Fruit fly (Drosophila melanogaster) whole organism, pupa: Measurements from ENCODE around the gene CG10560.

Experiments
- CG10348 ChIP-seq: fragments of 200-800 bp; sonication (Bioruptor generic); IDR thresholded peaks from 2 replicates; pipeline ENCODE4 v1.3.6; 2022; ENCODE audit warnings: missing biosample characterization, missing genetic modification characterization
- CG12605 ChIP-seq: fragments of 200-800 bp; sonication (Bioruptor generic); IDR thresholded peaks from 2 replicates; pipeline ENCODE4 v1.3.6; 2022; ENCODE audit warnings: missing biosample characterization, missing genetic modification characterization
- CG13204 ChIP-seq: fragments of 200-800 bp; sonication (Bioruptor generic); optimal IDR thresholded peaks from 2 replicates; lab custom pipeline; 2018; ENCODE audit warnings: missing biosample characterization, mild to moderate bottlenecking, missing genetic modification characterization, moderate library complexity
- CG14655 ChIP-seq: fragments of 200-800 bp; sonication (Bioruptor generic); optimal IDR thresholded peaks from 3 replicates; lab custom pipeline; 2017; ENCODE audit warnings: mild to moderate bottlenecking, missing biosample characterization, missing genetic modification reagents, missing genetic modification characterization
- CG15710 ChIP-seq: fragments of 200-800 bp; sonication (Bioruptor generic); optimal IDR thresholded peaks from 2 replicates; lab custom pipeline; 2018; ENCODE audit warnings: missing biosample characterization, mild to moderate bottlenecking, missing genetic modification characterization, moderate library complexity
- CG17806 ChIP-seq: fragments of 200-800 bp; sonication (Bioruptor generic); optimal IDR thresholded peaks from 2 replicates; lab custom pipeline; 2018; ENCODE audit warnings: missing biosample characterization, mild to moderate bottlenecking, missing genetic modification characterization, moderate library complexity
- CG32121 ChIP-seq: fragments of 200-800 bp; sonication (Bioruptor generic); IDR thresholded peaks from 2 replicates; pipeline ENCODE4 v1.3.6; 2022; ENCODE audit warnings: missing biosample characterization, missing genetic modification characterization
- CG34367 ChIP-seq: fragments of 200-800 bp; sonication (Bioruptor generic); optimal IDR thresholded peaks from 2 replicates; lab custom pipeline; 2018; ENCODE audit warnings: missing biosample characterization, mild to moderate bottlenecking, missing genetic modification characterization
- CG4496 ChIP-seq: fragments of 200-800 bp; sonication (Bioruptor generic); IDR thresholded peaks from 3 replicates; pipeline ENCODE4 v1.3.6; 2022; ENCODE audit warnings: missing biosample characterization, missing genetic modification characterization
- CG8159 ChIP-seq: fragments of 200-800 bp; sonication (Bioruptor generic); optimal IDR thresholded peaks from 3 replicates; lab custom pipeline; 2018; ENCODE audit warnings: missing biosample characterization, mild to moderate bottlenecking, missing genetic modification characterization, moderate library complexity
- CG8301 ChIP-seq: fragments of 200-800 bp; sonication (Bioruptor generic); optimal IDR thresholded peaks from 2 replicates; lab custom pipeline; 2018; ENCODE audit warnings: missing biosample characterization, mild to moderate bottlenecking, missing genetic modification characterization
- CG9948 ChIP-seq: fragments of 200-800 bp; sonication (Bioruptor generic); optimal IDR thresholded peaks from 2 replicates; lab custom pipeline; 2018; ENCODE audit warnings: missing biosample characterization, mild to moderate bottlenecking, missing genetic modification characterization, moderate library complexity
- D1 ChIP-seq: fragments of 200-800 bp; sonication (Bioruptor generic); optimal IDR thresholded peaks from 2 replicates; lab custom pipeline; 2018; ENCODE audit warnings: missing biosample characterization, mild to moderate bottlenecking, missing genetic modification characterization, moderate library complexity
- EcR ChIP-seq: fragments of 200-800 bp; sonication (Bioruptor generic); optimal IDR thresholded peaks from 3 replicates; lab custom pipeline; 2019; ENCODE audit warnings: missing biosample characterization, missing genetic modification characterization, mild to moderate bottlenecking, moderate library complexity, missing genetic modification reagents
- Ets98B ChIP-seq: fragments of 200-800 bp; sonication (Bioruptor generic); IDR thresholded peaks from 2 replicates; pipeline ENCODE4 v1.3.6; 2022; ENCODE audit warnings: missing biosample characterization, missing genetic modification characterization
- Pif1A ChIP-seq: fragments of 200-800 bp; sonication (Bioruptor generic); optimal IDR thresholded peaks from 3 replicates; lab custom pipeline; 2016; ENCODE audit warnings: missing biosample characterization, missing genetic modification characterization
- Pif1B ChIP-seq: fragments of 200-800 bp; sonication (Bioruptor generic); optimal IDR thresholded peaks from 3 replicates; lab custom pipeline; 2016; ENCODE audit warnings: missing biosample characterization, missing genetic modification characterization
- Snoo ChIP-seq: fragments of 200-800 bp; sonication (Bioruptor generic); optimal IDR thresholded peaks from 3 replicates; lab custom pipeline; 2017; ENCODE audit warnings: missing biosample characterization, mild to moderate bottlenecking, missing genetic modification characterization, inconsistent platforms
- fd96Ca ChIP-seq: fragments of 200-800 bp; sonication (Bioruptor generic); IDR thresholded peaks from 3 replicates; pipeline ENCODE4 v1.3.6; 2022; ENCODE audit warnings: missing biosample characterization, missing genetic modification characterization
- gl ChIP-seq: fragments of 200-800 bp; sonication (Bioruptor generic); optimal IDR thresholded peaks from 2 replicates; lab custom pipeline; 2018; ENCODE audit warnings: missing biosample characterization, mild to moderate bottlenecking, missing genetic modification characterization
- rn ChIP-seq: fragments of 200-800 bp; sonication (Bioruptor generic); IDR thresholded peaks from 2 replicates; pipeline ENCODE4 v1.3.6; 2022; ENCODE audit warnings: missing biosample characterization, missing genetic modification characterization

Gene CG10560

DNA sequence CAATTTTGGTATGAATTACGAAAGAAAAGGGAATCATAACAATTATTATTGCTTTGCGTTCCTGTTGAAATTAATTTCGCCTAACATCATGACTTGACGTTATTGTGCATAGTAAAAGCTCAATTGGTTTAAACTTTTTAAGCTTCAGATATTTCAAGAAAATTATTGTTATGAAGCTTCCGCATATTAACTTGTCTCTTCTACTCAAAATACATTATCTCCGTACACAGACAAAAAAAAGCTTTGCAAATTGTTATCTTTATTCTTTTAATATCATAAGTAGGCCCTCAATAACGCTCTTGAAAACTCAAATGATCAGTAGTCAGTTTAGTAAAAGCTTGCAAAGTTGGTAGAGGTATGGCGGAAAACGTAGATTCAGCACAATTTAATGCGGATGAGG, 32.8 kb downstream of the CG10560 start, which contains the start of gene CG13658:
Gene CG13658 (plus strand): TSS at position 347 of the 400 bp plus-strand sequence.
- TF ChIP-seq Pif1B (GFP tag; lab: Kevin White, UChicago) (no peak), Ets98B (no peak), EcR (GFP tag; lab: Kevin White, UChicago) (no peak), CG17806 (tag; lab: Kevin White, UChicago) (no peak), rn (no peak), CG34367 (tag; lab: Kevin White, UChicago) (no peak), CG10348 (GFP tag; lab: Robert Waterston, UW) (no peak), CG9948 (tag; lab: Kevin White, UChicago) (no peak), gl (tag; lab: Kevin White, UChicago) (no peak), CG8159 (tag; lab: Kevin White, UChicago) (no peak)

DNA sequence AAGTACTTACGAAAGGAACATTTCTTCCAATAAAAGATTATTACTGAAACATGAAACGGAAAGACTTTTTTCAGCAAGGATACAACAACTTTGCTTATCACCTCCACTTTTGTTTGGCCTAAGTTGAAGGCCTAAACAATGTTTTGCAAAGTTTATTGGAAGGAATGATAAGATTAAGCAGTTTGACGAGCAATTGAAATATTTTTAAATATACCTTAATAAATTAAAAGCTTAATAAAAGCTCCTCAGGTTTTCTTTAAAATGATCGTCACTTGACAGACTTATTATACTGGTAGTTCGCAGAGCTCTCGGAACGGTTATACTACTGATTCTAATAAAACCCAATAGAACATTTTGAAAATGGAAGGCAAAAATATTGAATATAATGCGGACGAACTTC, 34.7 kb downstream of the CG10560 start, which contains the start of gene CG31104:
Gene CG31104 (plus strand): TSS at position 301 of the 400 bp plus-strand sequence.
- TF ChIP-seq CG4496 (GFP tag; lab: Robert Waterston, UW), result no peak

DNA sequence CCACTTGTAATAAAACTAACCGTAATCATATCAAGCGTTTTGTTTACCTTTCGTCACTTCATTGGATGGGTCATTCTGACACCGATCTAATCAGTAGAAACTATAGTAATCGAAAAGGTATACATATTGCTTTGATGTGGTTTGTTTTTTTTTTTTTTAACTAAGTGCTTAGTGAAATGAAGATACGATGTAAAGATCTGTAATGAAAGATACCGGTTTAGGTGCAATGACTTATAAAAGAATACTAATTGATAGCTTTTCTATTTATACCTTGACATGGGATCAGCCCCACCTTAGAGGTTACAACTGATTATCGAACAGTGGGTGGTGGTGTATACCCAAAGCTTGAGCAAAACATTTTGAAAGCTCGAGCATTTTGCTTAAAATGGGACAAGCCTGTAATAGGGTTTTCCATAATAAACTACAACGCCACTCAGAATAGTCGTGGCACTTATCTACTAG, 36.7 kb downstream of the CG10560 start, which contains the start of gene CG31300:
Gene CG31300 (plus strand): TSS at position 412 of the 462 bp plus-strand sequence.
- TF ChIP-seq fd96Ca (GFP tag; lab: Robert Waterston, UW) (no peak), EcR (GFP tag; lab: Kevin White, UChicago) (no peak), Ets98B (no peak)
- TF ChIP-seq, all 21 proteins: peak for 0

DNA sequence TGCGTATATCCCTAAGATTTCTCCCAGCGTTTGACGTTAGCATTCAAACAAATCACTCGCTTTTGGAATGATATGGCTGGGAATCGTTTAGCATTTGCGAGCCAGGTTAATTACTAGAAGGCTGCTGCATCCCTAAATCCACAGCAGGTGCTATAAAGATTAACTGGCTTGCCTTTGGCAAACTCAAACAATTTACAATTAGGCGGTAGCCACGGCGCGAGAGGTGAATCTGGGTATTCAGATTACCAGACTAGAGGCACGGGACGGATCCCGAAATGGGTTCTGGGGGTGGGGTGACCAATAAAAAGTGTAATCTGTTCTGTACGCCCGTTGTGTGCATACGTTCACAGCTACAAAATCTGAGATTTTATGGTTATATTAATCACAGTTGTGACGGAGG, 38.7 kb downstream of the CG10560 start, which contains the start of gene CG11892:
Gene CG11892 (plus strand): TSS at position 384 of the 400 bp plus-strand sequence.
- TF ChIP-seq gl (tag; lab: Kevin White, UChicago), result no peak
- TF ChIP-seq CG32121 (GFP tag; lab: Robert Waterston, UW), result no peak
- no peak for TF ChIP-seq CG34367 (tag; lab: Kevin White, UChicago)
- TF ChIP-seq Pif1B (GFP tag; lab: Kevin White, UChicago), result no peak
- no peak for TF ChIP-seq CG8301 (tag; lab: Kevin White, UChicago)
- no peak for TF ChIP-seq EcR (GFP tag; lab: Kevin White, UChicago)
- TF ChIP-seq CG4496 (GFP tag; lab: Robert Waterston, UW), result no peak
- TF ChIP-seq D1 (tag; lab: Kevin White, UChicago), result no peak
- TF ChIP-seq fd96Ca (GFP tag; lab: Robert Waterston, UW), result no peak
- TF ChIP-seq Pif1A, result no peak
- no peak for TF ChIP-seq CG9948 (tag; lab: Kevin White, UChicago)
- no peak for TF ChIP-seq CG12605 (GFP tag; lab: Robert Waterston, UW)
- no peak for TF ChIP-seq CG15710 (tag; lab: Kevin White, UChicago)
- TF ChIP-seq CG10348 (GFP tag; lab: Robert Waterston, UW), result no peak
- TF ChIP-seq CG13204 (GFP tag; lab: Kevin White, UChicago), result no peak
- no peak for TF ChIP-seq rn

DNA sequence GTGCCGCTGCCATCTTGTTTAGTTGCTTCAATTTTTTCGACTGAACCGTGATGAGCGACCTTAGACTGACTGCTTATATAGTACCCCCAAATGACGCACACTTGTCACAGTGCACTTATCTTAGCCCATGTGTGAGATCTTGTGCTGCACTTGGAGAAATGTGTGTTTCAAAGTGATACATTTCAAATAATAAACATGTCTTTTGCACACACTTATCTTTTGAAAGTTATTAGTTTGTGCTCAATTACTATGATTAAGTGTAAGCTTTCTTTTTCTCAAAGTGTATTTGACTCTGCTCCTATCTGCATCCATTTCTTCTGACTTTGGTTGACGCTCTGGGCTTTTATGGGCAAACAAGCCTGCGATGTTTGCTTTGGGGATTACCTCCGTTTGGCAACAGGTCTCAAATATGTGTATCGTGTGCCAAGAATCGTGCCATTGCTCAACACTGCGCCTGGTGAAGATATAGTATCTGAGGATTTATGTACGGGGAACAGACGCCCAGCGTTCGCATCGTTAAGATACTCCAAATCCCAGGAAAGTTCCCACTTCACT, 40.0 kb downstream of the CG10560 start, which contains the start of gene CG10514:
Gene CG10514 (minus strand): TSS at position 51 of the 555 bp plus-strand sequence.
- no peak for TF ChIP-seq D1 (tag; lab: Kevin White, UChicago)
- peak; percentile 6 for TF ChIP-seq Pif1A

DNA sequence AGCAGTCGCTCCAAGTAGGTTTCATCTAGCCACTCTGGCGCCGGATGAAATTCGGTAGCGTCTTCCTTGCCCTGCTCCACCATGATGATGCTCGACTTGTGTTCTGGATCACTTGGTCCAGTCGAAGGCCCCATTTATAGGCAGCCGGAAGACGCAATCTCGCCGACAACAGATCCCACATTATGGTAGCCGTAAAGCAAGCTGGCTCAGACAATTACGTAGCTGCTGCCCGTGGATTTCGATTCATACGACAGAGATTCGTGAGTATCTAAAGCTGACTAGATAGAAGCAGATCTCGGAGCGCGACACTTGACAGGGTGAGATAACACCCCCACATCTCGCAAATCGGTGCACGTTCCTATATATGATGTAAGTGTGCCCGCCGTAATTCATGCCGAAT, 42.8 kb downstream of the CG10560 start, which contains the start of gene CG10513:
Gene CG10513 (minus strand): TSS at position 101 of the 400 bp plus-strand sequence.
- TF ChIP-seq CG13204 (GFP tag; lab: Kevin White, UChicago) (no peak), Snoo (tag; lab: Kevin White, UChicago) (no peak), CG8301 (tag; lab: Kevin White, UChicago) (no peak), CG15710 (tag; lab: Kevin White, UChicago) (no peak), CG14655 (GFP tag; lab: Kevin White, UChicago) (no peak), Ets98B (no peak), gl (tag; lab: Kevin White, UChicago) (no peak), CG9948 (tag; lab: Kevin White, UChicago) (no peak), fd96Ca (GFP tag; lab: Robert Waterston, UW) (no peak), CG10348 (GFP tag; lab: Robert Waterston, UW) (no peak), EcR (GFP tag; lab: Kevin White, UChicago) (no peak), CG32121 (GFP tag; lab: Robert Waterston, UW) (no peak), CG12605 (GFP tag; lab: Robert Waterston, UW) (no peak), CG4496 (GFP tag; lab: Robert Waterston, UW) (no peak), Pif1A (no peak), CG17806 (tag; lab: Kevin White, UChicago) (no peak), rn (no peak), D1 (tag; lab: Kevin White, UChicago) (no peak), CG34367 (tag; lab: Kevin White, UChicago) (no peak)

DNA sequence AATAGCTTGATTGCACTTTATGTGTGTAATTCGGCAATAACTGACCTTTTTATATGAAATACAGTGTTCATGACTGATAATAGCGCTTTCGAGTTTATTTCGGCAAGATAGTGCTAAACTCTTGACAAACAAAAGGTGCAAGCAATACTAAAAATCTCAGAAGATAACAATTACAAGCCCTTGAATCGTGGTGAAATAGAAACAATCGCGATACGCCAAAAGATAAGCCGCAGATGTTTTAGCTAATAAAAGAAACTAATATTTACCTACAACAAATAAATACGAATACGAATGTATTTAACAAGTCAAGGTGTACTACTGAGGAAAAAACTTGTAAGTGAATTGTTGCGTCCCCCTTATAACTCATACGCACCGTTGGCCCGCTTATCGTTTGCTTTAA, 44.6 kb downstream of the CG10560 start:
- TF ChIP-seq CG12605 (GFP tag; lab: Robert Waterston, UW) (no peak), CG13204 (GFP tag; lab: Kevin White, UChicago) (no peak), D1 (tag; lab: Kevin White, UChicago) (no peak), CG4496 (GFP tag; lab: Robert Waterston, UW) (no peak), CG17806 (tag; lab: Kevin White, UChicago) (no peak), CG14655 (GFP tag; lab: Kevin White, UChicago) (no peak), Ets98B (no peak), CG15710 (tag; lab: Kevin White, UChicago) (no peak), Pif1B (GFP tag; lab: Kevin White, UChicago) (no peak), Snoo (tag; lab: Kevin White, UChicago) (no peak), CG8159 (tag; lab: Kevin White, UChicago) (no peak), CG8301 (tag; lab: Kevin White, UChicago) (no peak), fd96Ca (GFP tag; lab: Robert Waterston, UW) (no peak)
